Fruit fly (Drosophila melanogaster) whole organism, embryonic: Measurements from ENCODE around the gene net.
A peak's percentile ranks its signal among the peaks of the same experiment; 100 is the strongest.

Source experiments
- ATbp ChIP-seq: fragments of 200-800 bp; sonication (Bioruptor generic); optimal IDR thresholded peaks from 2 replicates; lab custom pipeline; 2017; ENCODE audit warnings: missing biosample characterization, mild to moderate bottlenecking, missing genetic modification characterization, missing genetic modification reagents
- Bgb ChIP-seq: fragments of 200-800 bp; sonication (Bioruptor generic); IDR thresholded peaks from 2 replicates; pipeline ENCODE4 v1.3.6; 2022; ENCODE audit warnings: missing biosample characterization, missing genetic modification characterization; ENCODE audit not compliant: partially characterized antibody
- Blimp-1 ChIP-seq: fragments of 200-800 bp; sonication (Bioruptor generic); optimal IDR thresholded peaks from 3 replicates; lab custom pipeline; 2018; ENCODE audit warnings: missing biosample characterization, missing genetic modification characterization, mild to moderate bottlenecking, moderate library complexity, missing genetic modification reagents
- BtbVII ChIP-seq: fragments of 200-800 bp; sonication (Bioruptor generic); optimal IDR thresholded peaks from 3 replicates; lab custom pipeline; 2017; ENCODE audit warnings: missing biosample characterization, mild to moderate bottlenecking, missing genetic modification characterization
- CG11504 ChIP-seq: fragments of 200-800 bp; sonication (Bioruptor generic); optimal IDR thresholded peaks from 3 replicates; lab custom pipeline; 2019; ENCODE audit warnings: missing biosample characterization, mild to moderate bottlenecking, missing genetic modification characterization, moderate library complexity
- CG12744 ChIP-seq: fragments of 200-800 bp; sonication (Bioruptor generic); optimal IDR thresholded peaks from 2 replicates; lab custom pipeline; 2016; ENCODE audit warnings: missing biosample characterization, missing genetic modification characterization
- CG13775 ChIP-seq: fragments of 200-800 bp; sonication (Bioruptor generic); optimal IDR thresholded peaks from 3 replicates; lab custom pipeline; 2017; ENCODE audit warnings: missing biosample characterization, mild to moderate bottlenecking, missing genetic modification characterization
- CG13894 ChIP-seq: fragments of 200-800 bp; sonication (Bioruptor generic); optimal IDR thresholded peaks from 3 replicates; lab custom pipeline; 2018; ENCODE audit warnings: missing biosample characterization, mild to moderate bottlenecking, missing genetic modification characterization, moderate library complexity
- CG14050 ChIP-seq: fragments of 200-800 bp; sonication (Bioruptor generic); IDR thresholded peaks from 3 replicates; pipeline ENCODE4 v1.3.6; 2022; ENCODE audit warnings: missing biosample characterization, missing genetic modification characterization
- CG15269 ChIP-seq: fragments of 200-800 bp; sonication (Bioruptor generic); optimal IDR thresholded peaks from 2 replicates; lab custom pipeline; 2018; ENCODE audit warnings: missing biosample characterization, mild to moderate bottlenecking, missing genetic modification characterization, moderate library complexity
- CG1603 ChIP-seq: fragments of 200-800 bp; sonication (Bioruptor generic); optimal IDR thresholded peaks from 2 replicates; lab custom pipeline; 2019; ENCODE audit warnings: missing biosample characterization, mild to moderate bottlenecking, missing genetic modification characterization, moderate library complexity
- CG2120 ChIP-seq: fragments of 200-800 bp; sonication (Bioruptor generic); optimal IDR thresholded peaks from 3 replicates; lab custom pipeline; 2016; ENCODE audit warnings: missing biosample characterization, missing genetic modification characterization
- CG2129 ChIP-seq: fragments of 200-800 bp; sonication (Bioruptor generic); IDR thresholded peaks from 2 replicates; pipeline ENCODE4 v1.3.6; 2022; ENCODE audit warnings: missing biosample characterization, missing genetic modification characterization; ENCODE audit not compliant: partially characterized antibody
- CG2199 ChIP-seq: fragments of 200-800 bp; sonication (Bioruptor generic); IDR thresholded peaks from 3 replicates; pipeline ENCODE4 v1.3.6; 2022; ENCODE audit warnings: missing biosample characterization, missing genetic modification characterization
- CG2678 ChIP-seq: fragments of 200-800 bp; sonication (Bioruptor generic); optimal IDR thresholded peaks from 3 replicates; lab custom pipeline; 2019; ENCODE audit warnings: missing biosample characterization, mild to moderate bottlenecking, missing genetic modification characterization, moderate library complexity
- CG3163 ChIP-seq: fragments of 200-800 bp; sonication (Bioruptor generic); optimal IDR thresholded peaks from 3 replicates; lab custom pipeline; 2016; ENCODE audit warnings: missing biosample characterization, missing genetic modification characterization
- CG32532 ChIP-seq: fragments of 200-800 bp; sonication (Bioruptor generic); IDR thresholded peaks from 2 replicates; pipeline ENCODE4 v1.3.6; 2022; ENCODE audit warnings: missing biosample characterization, missing genetic modification characterization
- CG34376 ChIP-seq: fragments of 200-800 bp; sonication (Bioruptor generic); optimal IDR thresholded peaks from 2 replicates; lab custom pipeline; 2018; ENCODE audit warnings: missing biosample characterization, mild to moderate bottlenecking, missing genetic modification characterization
- CG6791 ChIP-seq: fragments of 200-800 bp; sonication (Bioruptor generic); IDR thresholded peaks from 3 replicates; pipeline ENCODE4 v1.3.6; 2022; ENCODE audit warnings: missing biosample characterization, missing genetic modification characterization; ENCODE audit not compliant: partially characterized antibody
- CG7372 ChIP-seq: fragments of 200-800 bp; sonication (Bioruptor generic); IDR thresholded peaks from 2 replicates; pipeline ENCODE4 v1.3.6; 2022; ENCODE audit warnings: missing biosample characterization, missing genetic modification characterization
- CG8290 ChIP-seq, 3 experiments: fragments of 200-800 bp; sonication (Bioruptor generic); optimal IDR thresholded peaks; 2 replicates each; lab custom pipeline; 2016 to 2019; ENCODE audit warnings: missing biosample characterization in 3 of 3, missing genetic modification characterization in 3 of 3, mild to moderate bottlenecking in 2 of 3, moderate library complexity in 1 of 3
- E2f1 ChIP-seq: fragments of 200-800 bp; sonication (Bioruptor generic); IDR thresholded peaks from 2 replicates; pipeline ENCODE4 v1.3.6; 2022; ENCODE audit warnings: missing biosample characterization, missing genetic modification characterization
- HLH54F ChIP-seq: fragments of 200-800 bp; sonication (Bioruptor generic); optimal IDR thresholded peaks from 3 replicates; lab custom pipeline; 2016; ENCODE audit warnings: missing biosample characterization, missing genetic modification characterization
- HmgZ ChIP-seq: fragments of 200-800 bp; sonication (Bioruptor generic); optimal IDR thresholded peaks from 2 replicates; lab custom pipeline; 2018; ENCODE audit warnings: missing biosample characterization, mild to moderate bottlenecking, missing genetic modification characterization
- Hr39 ChIP-seq: fragments of >200 bp; optimal IDR thresholded peaks from 2 replicates; lab custom pipeline; 2017
- Jarid2 ChIP-seq: fragments of 200-800 bp; sonication (Bioruptor generic); optimal IDR thresholded peaks from 3 replicates; lab custom pipeline; 2017; ENCODE audit warnings: mild to moderate bottlenecking, missing biosample characterization, missing genetic modification reagents, missing genetic modification characterization
- Lpt ChIP-seq: fragments of >200 bp; optimal IDR thresholded peaks from 2 replicates; lab custom pipeline; 2018; ENCODE audit warnings: missing biosample characterization, missing genetic modification characterization
- Med ChIP-seq: fragments of 200-800 bp; sonication (Bioruptor generic); peaks from one replicate; lab custom pipeline; 2016; ENCODE audit warnings: missing biosample characterization, missing genetic modification characterization, mild to moderate bottlenecking, inconsistent platforms, moderate library complexity
- Nf-YC ChIP-seq: fragments of 200-800 bp; optimal IDR thresholded peaks from 3 replicates; lab custom pipeline; 2019; ENCODE audit warnings: missing biosample characterization, mild to moderate bottlenecking, missing genetic modification characterization, moderate library complexity
- Taf1 ChIP-seq: fragments of 200-800 bp; sonication (Bioruptor generic); IDR thresholded peaks from 2 replicates; pipeline ENCODE4 v1.3.6; 2022; ENCODE audit warnings: missing biosample characterization, missing genetic modification characterization
- ci ChIP-seq: fragments of 200-800 bp; sonication (Bioruptor generic); IDR thresholded peaks from 3 replicates; pipeline ENCODE4 v1.3.6; 2022; ENCODE audit warnings: missing biosample characterization, missing genetic modification characterization
- corto ChIP-seq: fragments of 200-800 bp; sonication (Bioruptor generic); optimal IDR thresholded peaks from 2 replicates; lab custom pipeline; 2016; ENCODE audit warnings: missing biosample characterization, mild to moderate bottlenecking, missing genetic modification characterization, moderate library complexity
- crc ChIP-seq: fragments of 200-800 bp; sonication (Bioruptor generic); optimal IDR thresholded peaks from 2 replicates; lab custom pipeline; 2016; ENCODE audit warnings: missing biosample characterization, missing genetic modification characterization
- eve ChIP-seq, 2 experiments: fragments of >200 bp; optimal IDR thresholded peaks; 2 replicates each; lab custom pipeline; 2017; ENCODE audit warnings: missing biosample characterization in 2 of 2, missing genetic modification characterization in 2 of 2
- fd64A ChIP-seq: fragments of 200-800 bp; sonication (Bioruptor generic); optimal IDR thresholded peaks from 3 replicates; lab custom pipeline; 2018; ENCODE audit warnings: missing biosample characterization, mild to moderate bottlenecking, missing genetic modification characterization
- ftz-f1 ChIP-seq: fragments of 200-800 bp; sonication (Bioruptor generic); optimal IDR thresholded peaks from 2 replicates; lab custom pipeline; 2016; ENCODE audit warnings: missing biosample characterization, missing genetic modification characterization
- gcm2 ChIP-seq: fragments of 200-800 bp; sonication (Bioruptor generic); optimal IDR thresholded peaks from 2 replicates; lab custom pipeline; 2016; ENCODE audit warnings: missing biosample characterization, missing genetic modification characterization
- grau ChIP-seq: fragments of 200-800 bp; optimal IDR thresholded peaks from 3 replicates; lab custom pipeline; 2019; ENCODE audit warnings: missing biosample characterization, mild to moderate bottlenecking, missing genetic modification characterization, moderate library complexity
- gro ChIP-seq: fragments of 200-800 bp; sonication (Bioruptor generic); optimal IDR thresholded peaks from 2 replicates; lab custom pipeline; 2016; ENCODE audit warnings: missing biosample characterization, missing genetic modification characterization
- knrl ChIP-seq: fragments of 200-800 bp; sonication (Bioruptor generic); IDR thresholded peaks from 3 replicates; pipeline ENCODE4 v1.3.6; 2022; ENCODE audit warnings: missing biosample characterization, missing genetic modification characterization; ENCODE audit not compliant: partially characterized antibody
- onecut ChIP-seq: fragments of 200-800 bp; sonication (Bioruptor generic); IDR thresholded peaks from 2 replicates; pipeline ENCODE4 v1.3.6; 2022; ENCODE audit warnings: missing biosample characterization, missing genetic modification characterization
- row ChIP-seq: fragments of 200-800 bp; sonication (Bioruptor generic); IDR thresholded peaks from 3 replicates; pipeline ENCODE4 v1.3.6; 2022; ENCODE audit warnings: missing biosample characterization, missing genetic modification characterization
- sens ChIP-seq: fragments of 200-800 bp; sonication (Bioruptor generic); peaks from one replicate; lab custom pipeline; 2016; ENCODE audit warnings: missing biosample characterization, missing genetic modification characterization
- sna ChIP-seq: fragments of 200-800 bp; sonication (Bioruptor generic); IDR thresholded peaks from 2 replicates; pipeline ENCODE4 v1.3.6; 2022; ENCODE audit warnings: missing biosample characterization, missing genetic modification characterization; ENCODE audit not compliant: partially characterized antibody
- trh ChIP-seq: fragments of 200-800 bp; sonication (Bioruptor generic); optimal IDR thresholded peaks from 2 replicates; lab custom pipeline; 2016; ENCODE audit warnings: missing biosample characterization, missing genetic modification characterization
- ttk ChIP-seq: fragments of 200-800 bp; sonication (Bioruptor generic); IDR thresholded peaks from 2 replicates; pipeline ENCODE4 v2.1.2; 2022; ENCODE audit warnings: missing biosample characterization, missing genetic modification characterization
- unpg ChIP-seq: fragments of 200-800 bp; sonication (Bioruptor generic); optimal IDR thresholded peaks from 3 replicates; lab custom pipeline; 2018; ENCODE audit warnings: missing biosample characterization, mild to moderate bottlenecking, missing genetic modification characterization, moderate library complexity
- zf30C ChIP-seq: fragments of 200-800 bp; sonication (Bioruptor generic); optimal IDR thresholded peaks from 3 replicates; lab custom pipeline; 2018; ENCODE audit warnings: missing biosample characterization, mild to moderate bottlenecking, missing genetic modification characterization

net gene

dm6 chr2L:66369-67278 lies 20.6 kb downstream of the net start, which contains the start of gene dbr (continued):
- TF ChIP-seq Taf1, result no peak
- no peak for TF ChIP-seq CG7372 (GFP tag; lab: Robert Waterston, UW)
- TF ChIP-seq CG13775 (GFP tag; lab: Kevin White, UChicago), result no peak
- peak; percentile 50; the same call in 1 of the 2 replicates for TF ChIP-seq sna (GFP tag; lab: Robert Waterston, UW)
- TF ChIP-seq grau (tag; lab: Kevin White, UChicago), result peak; percentile 8
- peak; percentile 84 for TF ChIP-seq sens
- peak; percentile 53 for TF ChIP-seq Nf-YC
- no peak for TF ChIP-seq CG2129 (GFP tag; lab: Robert Waterston, UW)
- 0 out of 3 replicates have a peak, but pooled peaks have one; percentile 11 for TF ChIP-seq knrl
- TF ChIP-seq ci (GFP tag; lab: Robert Waterston, UW), result peak; percentile 65; the same call in 2 of the 3 replicates
- no peak for TF ChIP-seq Blimp-1
- no peak for TF ChIP-seq ttk (GFP tag; lab: Robert Waterston, UW)
- peak; percentile 31; the same call in 1 of the 2 replicates for TF ChIP-seq Bgb (GFP tag; lab: Robert Waterston, UW)
- TF ChIP-seq CG8290 (GFP tag; optimal IDR thresholded peaks at IDR 0.05; lab: Kevin White, UChicago), result no peak
- peak in 1 of 2 experiments; percentile 70 for TF ChIP-seq CG8290 (tag; optimal IDR thresholded peaks at IDR 0.05; lab: Kevin White, UChicago)
- TF ChIP-seq CG2120 (GFP tag; lab: Kevin White, UChicago), result no peak
- TF ChIP-seq CG15269 (tag; lab: Kevin White, UChicago), result peak; percentile 40
- peak; percentile 44 for TF ChIP-seq BtbVII (GFP tag; lab: Kevin White, UChicago)
- peak; percentile 49 for TF ChIP-seq fd64A
- no peak for TF ChIP-seq Hr39 (lab: Kevin White, UChicago)
- no peak for TF ChIP-seq HLH54F (GFP tag; lab: Kevin White, UChicago)
- TF ChIP-seq E2f1, result no peak
- no peak for TF ChIP-seq trh (GFP tag; lab: Kevin White, UChicago)
- TF ChIP-seq CG34376 (GFP tag; lab: Kevin White, UChicago), result peak; percentile 59
- TF ChIP-seq CG1603 (tag; lab: Kevin White, UChicago), result peak; percentile 25
- TF ChIP-seq Med (GFP tag; lab: Kevin White, UChicago), result peak; percentile 65
- peak; percentile 12 for TF ChIP-seq zf30C
- peak; percentile 86 for TF ChIP-seq Lpt (GFP tag; lab: Kevin White, UChicago)
- peak; percentile 96 for TF ChIP-seq CG2199 (GFP tag; lab: Robert Waterston, UW)
- 0 out of 2 replicates have a peak, but pooled peaks have one; percentile 8 for TF ChIP-seq onecut (GFP tag; lab: Robert Waterston, UW)
- TF ChIP-seq CG13894 (tag; lab: Kevin White, UChicago), result peak; percentile 91
- peak; percentile 70 for TF ChIP-seq ftz-f1
- peak in 1 of 2 experiments; percentile 86 for TF ChIP-seq eve (GFP tag; optimal IDR thresholded peaks at IDR 0.05; lab: Kevin White, UChicago)
- TF ChIP-seq unpg (GFP tag; lab: Kevin White, UChicago), result no peak
- peak; percentile 38 for TF ChIP-seq CG12744
- TF ChIP-seq HmgZ (tag; lab: Kevin White, UChicago), result peak; percentile 68
- TF ChIP-seq crc (GFP tag; lab: Kevin White, UChicago), result no peak
- peak; percentile 9 for TF ChIP-seq ATbp (GFP tag; lab: Kevin White, UChicago)
- no peak for TF ChIP-seq CG6791 (GFP tag; lab: Robert Waterston, UW)
- peak; percentile 48 for TF ChIP-seq Jarid2 (GFP tag; lab: Kevin White, UChicago)
- TF ChIP-seq gro (GFP tag; lab: Kevin White, UChicago), result peak; percentile 31
- peak; percentile 32 for TF ChIP-seq corto (GFP tag; lab: Kevin White, UChicago)
- 0 out of 2 replicates have a peak, but pooled peaks have one; percentile 22 for TF ChIP-seq CG32532 (GFP tag; lab: Robert Waterston, UW)
- no peak for TF ChIP-seq CG14050
- peak; percentile 50 for TF ChIP-seq CG2678
- TF ChIP-seq gcm2 (GFP tag; lab: Kevin White, UChicago), result peak; percentile 23
- TF ChIP-seq CG11504, result peak; percentile 57
- TF ChIP-seq row (GFP tag; lab: Robert Waterston, UW), result peak; percentile 15; the same call in 1 of the 3 replicates
- TF ChIP-seq CG3163, result peak; percentile 52
